Fruit fly (Drosophila melanogaster): Measurements from ENCODE around the gene CG31231.

- TF ChIP-seq EcR (GFP tag; optimal IDR thresholded peaks at IDR 0.05), result no peak
- no peak for TF ChIP-seq usp (GFP tag; optimal IDR thresholded peaks at IDR 0.05)
- TF ChIP-seq pan (optimal IDR thresholded peaks at IDR 0.05), result no peak
- TF ChIP-seq Dll (optimal IDR thresholded peaks at IDR 0.05), result no peak
- TF ChIP-seq CG8478 (optimal IDR thresholded peaks at IDR 0.05), result no peak
- TF ChIP-seq psq (optimal IDR thresholded peaks at IDR 0.05), result no peak
These were observed 23.9 kb upstream of the CG31231 start, which contains the start of gene CG14301 for dm6 chr3R:18641242-18641757.
